Fruit fly (Drosophila melanogaster) whole organism: ENCODE results near the gene CARPB.

ENCODE experiments used
- CG8478 ChIP-seq: fragments of >200 bp; optimal IDR thresholded peaks from 2 replicates; lab custom pipeline; 2018; ENCODE audit warnings: inconsistent platforms
- Dll ChIP-seq: fragments of >200 bp; optimal IDR thresholded peaks from 2 replicates; lab custom pipeline; 2017
- pan ChIP-seq: fragments of >200 bp; optimal IDR thresholded peaks from 2 replicates; lab custom pipeline; 2017
- psq ChIP-seq: fragments of >200 bp; optimal IDR thresholded peaks from 2 replicates; lab custom pipeline; 2017
- usp ChIP-seq: fragments of >200 bp; optimal IDR thresholded peaks from 2 replicates; lab custom pipeline; 2017; ENCODE audit warnings: missing biosample characterization, missing genetic modification characterization, mixed read lengths

dm6 chrX:9873917-9874316 is 90.9 kb downstream of the CARPB start, which contains the start of gene CG32695:
- TF ChIP-seq psq (lab: Kevin White, UChicago) (no peak), CG8478 (lab: Kevin White, UChicago) (no peak), usp (no peak), pan (lab: Kevin White, UChicago) (no peak), Dll (lab: Kevin White, UChicago) (no peak)
